Fruit fly (Drosophila melanogaster): ENCODE results near the gene asun.

- TF ChIP-seq CG34367 (tag; optimal IDR thresholded peaks at IDR 0.05), result no peak
- no peak for TF ChIP-seq Pif1B (GFP tag; optimal IDR thresholded peaks at IDR 0.05)
- TF ChIP-seq Ets98B (GFP tag; IDR thresholded peaks at IDR 0.05), result no peak
- TF ChIP-seq EcR (GFP tag; optimal IDR thresholded peaks at IDR 0.05), result no peak
- no peak for TF ChIP-seq CG8301 (tag; optimal IDR thresholded peaks at IDR 0.05)
- no peak for TF ChIP-seq gl (tag; optimal IDR thresholded peaks at IDR 0.05)
- TF ChIP-seq Snoo (tag; optimal IDR thresholded peaks at IDR 0.05), result no peak
- no peak for TF ChIP-seq CG4496 (GFP tag; IDR thresholded peaks at IDR 0.05)
These were observed 15.5 kb upstream of the asun start for dm6 chr3R:16248500-16249025.

All from whole organism, pupa.